Fruit fly (Drosophila melanogaster) whole organism, wandering third instar larva: ENCODE data around the gene CG12096.

ENCODE experiments used
- br ChIP-seq: fragments of 200-800 bp; sonication (Bioruptor generic); optimal IDR thresholded peaks from 2 replicates; lab custom pipeline; 2016; ENCODE audit warnings: missing biosample characterization, missing genetic modification characterization
- brk ChIP-seq: fragments of 200-800 bp; sonication (Bioruptor generic); optimal IDR thresholded peaks from 2 replicates; lab custom pipeline; 2016; ENCODE audit warnings: missing biosample characterization, mild to moderate bottlenecking, missing genetic modification characterization
- foxo ChIP-seq, 2 experiments: fragments of 200-800 bp; sonication (Bioruptor generic); optimal IDR thresholded peaks; 2 replicates in 1 of 2; 3 replicates in 1 of 2; lab custom pipeline; 2016 to 2017; ENCODE audit warnings: missing biosample characterization in 2 of 2, missing genetic modification characterization in 2 of 2
- fru ChIP-seq: fragments of 200-800 bp; sonication (Bioruptor generic); optimal IDR thresholded peaks from 3 replicates; lab custom pipeline; 2016; ENCODE audit warnings: missing biosample characterization, mild to moderate bottlenecking, missing genetic modification characterization
- h ChIP-seq: fragments of 200-800 bp; sonication (Bioruptor generic); optimal IDR thresholded peaks from 3 replicates; lab custom pipeline; 2016; ENCODE audit warnings: missing biosample characterization, mild to moderate bottlenecking, missing genetic modification characterization
- jim ChIP-seq: fragments of 175-275, 200-325 bp; sonication (Bioruptor generic); optimal IDR thresholded peaks from 2 replicates; lab custom pipeline; 2016; ENCODE audit warnings: missing biosample characterization, mild to moderate bottlenecking, missing genetic modification characterization
- pan ChIP-seq: fragments of >200 bp; optimal IDR thresholded peaks from 2 replicates; lab custom pipeline; 2017
- usp ChIP-seq: fragments of >200 bp; optimal IDR thresholded peaks from 2 replicates; lab custom pipeline; 2017; ENCODE audit warnings: missing biosample characterization, missing genetic modification characterization

DNA sequence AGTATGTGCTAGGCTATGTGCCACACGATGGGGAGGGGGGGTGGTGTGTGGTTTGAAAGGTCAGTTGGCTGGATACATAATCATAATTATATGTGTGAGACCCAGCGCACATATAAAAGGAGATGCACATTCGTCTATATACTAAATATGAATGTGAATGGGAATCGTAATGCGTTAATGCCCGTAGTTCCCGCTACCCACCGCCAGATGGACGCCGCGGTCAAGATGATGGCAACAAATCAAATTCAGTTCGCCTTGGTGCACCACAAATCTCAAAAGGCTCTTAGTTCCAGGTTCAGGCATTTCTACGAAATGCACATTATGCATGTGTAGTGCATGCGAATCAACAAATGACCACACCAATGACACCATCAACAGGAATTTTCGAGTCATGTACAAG, 45.3 kb downstream of the CG12096 start:
- TF ChIP-seq jim (no peak), usp (GFP tag; lab: Kevin White, UChicago) (no peak), br (GFP tag; lab: Kevin White, UChicago) (no peak), foxo (GFP tag; optimal IDR thresholded peaks at IDR 0.05; lab: Kevin White, UChicago) (no peak), brk (no peak), h (no peak), pan (lab: Kevin White, UChicago) (no peak), fru (GFP tag; lab: Kevin White, UChicago) (no peak)
